Worm (Caenorhabditis elegans) whole organism, L4 larva: ENCODE results near the gene nhr-272.

Source experiments
- D1046.2 ChIP-seq: fragments of 200-800 bp; sonication (Bioruptor generic); IDR thresholded peaks from 2 replicates; pipeline ENCODE4 v1.3.6; 2022; ENCODE audit warnings: missing genetic modification characterization, missing compliant biosample characterization
- F10B5.3 ChIP-seq: sonication (generic microtip); optimal IDR thresholded peaks from 2 replicates; lab custom pipeline; 2016; ENCODE audit warnings: mild to moderate bottlenecking, missing genetic modification characterization, missing compliant biosample characterization
- F44E2.7 ChIP-seq: fragments of 200-800 bp; sonication (Bioruptor generic); IDR thresholded peaks from 2 replicates; pipeline ENCODE4 v2.1.2; 2022; ENCODE audit warnings: missing genetic modification characterization, missing compliant biosample characterization
- Y48G9A.11 ChIP-seq: fragments of 200-800 bp; sonication (Bioruptor generic); IDR thresholded peaks from 2 replicates; pipeline ENCODE4 v1.3.6; 2022; ENCODE audit warnings: missing genetic modification reagents, missing genetic modification characterization, missing compliant biosample characterization
- Y5F2A.4 ChIP-seq: fragments of 200-800 bp; sonication (Bioruptor generic); optimal IDR thresholded peaks from 2 replicates; lab custom pipeline; 2018; ENCODE audit warnings: mild to moderate bottlenecking, missing genetic modification characterization, missing compliant biosample characterization
- Y75B8A.6 ChIP-seq: fragments of 200-800 bp; sonication (Bioruptor generic); IDR thresholded peaks from 2 replicates; pipeline ENCODE4 v1.3.6; 2022; ENCODE audit warnings: missing genetic modification reagents, missing genetic modification characterization, missing compliant biosample characterization
- ZK337.2 ChIP-seq: fragments of 200-800 bp; sonication (Bioruptor generic); IDR thresholded peaks from 2 replicates; pipeline ENCODE4 v1.3.6; 2022; ENCODE audit warnings: missing genetic modification reagents, missing genetic modification characterization, missing compliant biosample characterization
- ZK546.5 ChIP-seq, 2 experiments: sonication (generic microtip); optimal IDR thresholded peaks; 2 replicates each; lab custom pipeline; 2017; ENCODE audit warnings: missing biosample characterization in 2 of 2, missing genetic modification characterization in 2 of 2
- aha-1 ChIP-seq: fragments of 150-350 bp; peaks from one replicate; lab custom pipeline; 2014; ENCODE audit warnings: missing biosample characterization, missing genetic modification characterization
- aly-2 ChIP-seq: sonication (generic microtip); optimal IDR thresholded peaks from 2 replicates; lab custom pipeline; 2018; ENCODE audit warnings: missing biosample characterization, missing genetic modification characterization
- attf-4 ChIP-seq: sonication (generic microtip); optimal IDR thresholded peaks from 3 replicates; lab custom pipeline; 2017; ENCODE audit warnings: missing biosample characterization, missing genetic modification characterization
- ceh-28 ChIP-seq: fragments of 150-350 bp; optimal IDR thresholded peaks from 2 replicates; lab custom pipeline; 2014; ENCODE audit warnings: missing biosample characterization, missing genetic modification reagents, missing genetic modification characterization
- ceh-32 ChIP-seq: sonication (generic microtip); optimal IDR thresholded peaks from 2 replicates; lab custom pipeline; 2016; ENCODE audit warnings: mild to moderate bottlenecking, missing genetic modification characterization, missing compliant biosample characterization; ENCODE audit not compliant: poor library complexity
- ceh-44 ChIP-seq: fragments of 200-800 bp; sonication (Bioruptor generic); IDR thresholded peaks from 2 replicates; pipeline ENCODE4 v1.3.6; 2022; ENCODE audit warnings: missing genetic modification reagents, missing genetic modification characterization, missing compliant biosample characterization
- ceh-62 ChIP-seq: sonication (generic microtip); optimal IDR thresholded peaks from 2 replicates; lab custom pipeline; 2017; ENCODE audit warnings: missing biosample characterization, missing genetic modification characterization
- ces-1 ChIP-seq: fragments of 150-350 bp; sonication (generic microtip); optimal IDR thresholded peaks from 4 replicates; lab custom pipeline; 2014; ENCODE audit warnings: missing biosample characterization, missing genetic modification reagents, missing genetic modification characterization
- cey-2 ChIP-seq: sonication (generic microtip); optimal IDR thresholded peaks from 3 replicates; lab custom pipeline; 2017; ENCODE audit warnings: missing genetic modification characterization, mild to moderate bottlenecking, missing compliant biosample characterization, antibody characterized with exemption, borderline replicate concordance; ENCODE audit not compliant: insufficient read depth
- daf-12 ChIP-seq: fragments of 150-350 bp; optimal IDR thresholded peaks from 2 replicates; lab custom pipeline; 2014; ENCODE audit warnings: missing biosample characterization, missing genetic modification reagents, missing genetic modification characterization
- daf-16 ChIP-seq, 3 experiments: sonication (generic microtip); optimal IDR thresholded peaks; 2 replicates each; lab custom pipeline; 2016 to 2017; ENCODE audit warnings: missing genetic modification characterization in 3 of 3, missing genetic modification reagents in 3 of 3, mild to moderate bottlenecking in 2 of 3, missing compliant biosample characterization in 2 of 3, missing biosample characterization in 1 of 3, moderate library complexity in 1 of 3
- daf-8 ChIP-seq: fragments of 200-800 bp; sonication (Bioruptor generic); IDR thresholded peaks from 2 replicates; pipeline ENCODE4 v1.3.6; 2022; ENCODE audit warnings: missing genetic modification characterization, missing compliant biosample characterization
- dmd-6 ChIP-seq: fragments of 200-800 bp; sonication (Bioruptor generic); IDR thresholded peaks from 2 replicates; pipeline ENCODE4 v1.3.6; 2022; ENCODE audit warnings: missing genetic modification reagents, missing genetic modification characterization, missing compliant biosample characterization
- dmd-9 ChIP-seq: fragments of 200-800 bp; sonication (Bioruptor generic); IDR thresholded peaks from 2 replicates; pipeline ENCODE4 v1.3.6; 2022; ENCODE audit warnings: missing genetic modification reagents, missing genetic modification characterization, missing compliant biosample characterization
- egl-27 ChIP-seq: sonication (generic microtip); optimal IDR thresholded peaks from 3 replicates; lab custom pipeline; 2017; ENCODE audit warnings: missing biosample characterization, missing genetic modification reagents, missing genetic modification characterization
- egl-43 ChIP-seq: fragments of 200-800 bp; sonication (Bioruptor generic); IDR thresholded peaks from 2 replicates; pipeline ENCODE4 v1.3.6; 2022; ENCODE audit warnings: missing genetic modification reagents, missing genetic modification characterization, missing compliant biosample characterization
- fkh-10 ChIP-seq: fragments of 150-350 bp; optimal IDR thresholded peaks from 2 replicates; lab custom pipeline; 2014; ENCODE audit warnings: missing biosample characterization, missing genetic modification reagents, missing genetic modification characterization
- fos-1 ChIP-seq: fragments of 150-350 bp; optimal IDR thresholded peaks from 2 replicates; lab custom pipeline; 2014; ENCODE audit warnings: missing biosample characterization, missing genetic modification characterization
- gei-8 ChIP-seq: fragments of 200-800 bp; sonication (Bioruptor generic); optimal IDR thresholded peaks from 2 replicates; lab custom pipeline; 2018; ENCODE audit warnings: mild to moderate bottlenecking, missing genetic modification characterization, missing compliant biosample characterization
- hlh-11 ChIP-seq: fragments of 200-800 bp; sonication (Bioruptor generic); optimal IDR thresholded peaks from 2 replicates; lab custom pipeline; 2018; ENCODE audit warnings: mild to moderate bottlenecking, missing genetic modification characterization, missing compliant biosample characterization
- hmg-1.1 ChIP-seq: fragments of 200-800 bp; sonication (Bioruptor generic); IDR thresholded peaks from 2 replicates; pipeline ENCODE4 v1.3.6; 2022; ENCODE audit warnings: missing genetic modification reagents, missing genetic modification characterization, missing compliant biosample characterization
- lin-1 ChIP-seq: fragments of 200-800 bp; sonication (Bioruptor generic); IDR thresholded peaks from 2 replicates; pipeline ENCODE4 v1.3.6; 2022; ENCODE audit warnings: missing genetic modification reagents, missing genetic modification characterization, missing compliant biosample characterization
- lin-13 ChIP-seq: fragments of 150-350 bp; optimal IDR thresholded peaks from 2 replicates; lab custom pipeline; 2014; ENCODE audit warnings: missing biosample characterization, missing genetic modification reagents, missing genetic modification characterization
- lin-38 ChIP-seq: fragments of 200-800 bp; sonication (Bioruptor generic); IDR thresholded peaks from 2 replicates; pipeline ENCODE4 v1.3.6; 2022; ENCODE audit warnings: missing genetic modification reagents, missing genetic modification characterization, missing compliant biosample characterization
- lir-3 ChIP-seq: sonication (generic microtip); optimal IDR thresholded peaks from 2 replicates; lab custom pipeline; 2016; ENCODE audit warnings: mild to moderate bottlenecking, missing genetic modification characterization, missing compliant biosample characterization
- madf-5 ChIP-seq, 2 experiments: fragments of 200-800 bp; sonication (Bioruptor generic); IDR thresholded peaks; 2 replicates each; pipeline ENCODE4 v1.3.6; 2022; ENCODE audit warnings: missing compliant biosample characterization in 2 of 2, missing genetic modification characterization in 2 of 2
- madf-9 ChIP-seq: fragments of 200-800 bp; sonication (Bioruptor generic); conservative IDR thresholded peaks from 2 replicates; pipeline ENCODE4 v1.3.6; 2022; ENCODE audit warnings: missing genetic modification reagents, missing genetic modification characterization, missing compliant biosample characterization
- mes-2 ChIP-seq: sonication (generic microtip); optimal IDR thresholded peaks from 2 replicates; lab custom pipeline; 2016; ENCODE audit warnings: missing genotype, mild to moderate bottlenecking, missing genetic modification characterization, missing compliant biosample characterization; ENCODE audit not compliant: poor library complexity, severe bottlenecking
- nhr-10 ChIP-seq: fragments of 150-350 bp; optimal IDR thresholded peaks from 2 replicates; lab custom pipeline; 2014; ENCODE audit warnings: missing biosample characterization, missing genetic modification characterization
- nhr-237 ChIP-seq: sonication (generic microtip); optimal IDR thresholded peaks from 2 replicates; lab custom pipeline; 2017; ENCODE audit warnings: missing biosample characterization, missing genetic modification characterization
- nhr-41 ChIP-seq: fragments of 200-800 bp; sonication (Bioruptor generic); IDR thresholded peaks from 2 replicates; pipeline ENCODE4 v1.3.6; 2022; ENCODE audit warnings: missing genetic modification reagents, missing genetic modification characterization, missing compliant biosample characterization
- nhr-48 ChIP-seq: sonication (generic microtip); optimal IDR thresholded peaks from 2 replicates; lab custom pipeline; 2016; ENCODE audit warnings: mild to moderate bottlenecking, missing genetic modification characterization, missing compliant biosample characterization
- php-3 ChIP-seq: fragments of 200-800 bp; sonication (Bioruptor generic); IDR thresholded peaks from 2 replicates; pipeline ENCODE4 v1.3.6; 2022; ENCODE audit warnings: missing genetic modification reagents, missing genetic modification characterization, missing compliant biosample characterization
- pqm-1 ChIP-seq: sonication (generic microtip); optimal IDR thresholded peaks from 2 replicates; lab custom pipeline; 2017; ENCODE audit warnings: missing biosample characterization, missing genetic modification characterization
- set-16 ChIP-seq: fragments of 200-800 bp; sonication (Bioruptor generic); IDR thresholded peaks from 2 replicates; pipeline ENCODE4 v1.3.6; 2022; ENCODE audit warnings: missing genetic modification reagents, missing genetic modification characterization, missing compliant biosample characterization
- snpc-1.2 ChIP-seq: fragments of 200-800 bp; sonication (Bioruptor generic); IDR thresholded peaks from 2 replicates; pipeline ENCODE4 v1.3.6; 2022; ENCODE audit warnings: missing genetic modification reagents, missing genetic modification characterization, missing compliant biosample characterization
- snpc-4 ChIP-seq: fragments of 150-350 bp; optimal IDR thresholded peaks from 2 replicates; lab custom pipeline; 2014; ENCODE audit warnings: missing biosample characterization, missing genetic modification characterization
- tag-97 ChIP-seq: fragments of 200-800 bp; sonication (Bioruptor generic); IDR thresholded peaks from 2 replicates; pipeline ENCODE4 v1.3.6; 2022; ENCODE audit warnings: missing genetic modification characterization, missing compliant biosample characterization
- tra-1 ChIP-seq: fragments of 200-800 bp; sonication (Bioruptor generic); IDR thresholded peaks from 2 replicates; pipeline ENCODE4 v1.3.6; 2022; ENCODE audit warnings: missing genetic modification reagents, missing genetic modification characterization, missing compliant biosample characterization
- vab-7 ChIP-seq: fragments of 200-800 bp; sonication (Bioruptor generic); IDR thresholded peaks from 2 replicates; pipeline ENCODE4 v1.3.6; 2022; ENCODE audit warnings: missing genetic modification reagents, missing genetic modification characterization, missing compliant biosample characterization
- zfp-2 ChIP-seq: sonication (generic microtip); optimal IDR thresholded peaks from 2 replicates; lab custom pipeline; 2016; ENCODE audit warnings: mild to moderate bottlenecking, missing genetic modification characterization, missing compliant biosample characterization
- zip-2 ChIP-seq: fragments of 150-350 bp; optimal IDR thresholded peaks from 2 replicates; lab custom pipeline; 2014; ENCODE audit warnings: missing biosample characterization, missing genetic modification characterization
- ztf-11 ChIP-seq: fragments of 150-350 bp; optimal IDR thresholded peaks from 2 replicates; lab custom pipeline; 2014; ENCODE audit warnings: missing biosample characterization, missing genetic modification characterization

nhr-272 gene

ce11 chrX:12664987-12665451 lies 39.6 kb downstream of the nhr-272 start (continued):
- peak; percentile 80 for TF ChIP-seq lin-38
- no peak for TF ChIP-seq zfp-2 (tag; lab: Kevin White, UChicago)
- TF ChIP-seq lin-13 (GFP tag; lab: Kevin White, UChicago): peak; percentile 20
- TF ChIP-seq tag-97 (GFP tag; lab: Robert Waterston, UW): 0 out of 2 replicates have a peak, but pooled peaks have one; percentile 45
- peak; percentile 94 for TF ChIP-seq ceh-44 (GFP tag; lab: Robert Waterston, UW)
- TF ChIP-seq lin-1: peak; percentile 91
- no peak for TF ChIP-seq attf-4 (tag; lab: Kevin White, UChicago)
- TF ChIP-seq aha-1: no peak
- peak; percentile 52; the same call in 1 of the 2 replicates for TF ChIP-seq set-16
- TF ChIP-seq nhr-10 (tag; lab: Kevin White, UChicago): peak; percentile 1
- peak; percentile 96 for TF ChIP-seq hmg-1.1 (GFP tag; lab: Robert Waterston, UW)
- TF ChIP-seq aly-2: no peak
- no peak for TF ChIP-seq ceh-28 (tag; lab: Kevin White, UChicago)
- TF ChIP-seq daf-12 (tag; lab: Kevin White, UChicago): no peak
- no peak for TF ChIP-seq ceh-32 (tag; lab: Kevin White, UChicago)
- TF ChIP-seq hlh-11 (tag; lab: Kevin White, UChicago): peak; percentile 77
- peak; percentile 76 for TF ChIP-seq madf-9 (GFP tag; lab: Robert Waterston, UW)
- peak; percentile 85 for TF ChIP-seq mes-2 (tag; lab: Kevin White, UChicago)
- peak; percentile 59 for TF ChIP-seq F10B5.3 (tag; lab: Kevin White, UChicago)
- no peak for TF ChIP-seq fkh-10 (GFP tag; lab: Kevin White, UChicago)
- peak; percentile 61; the same call in 1 of the 2 replicates for TF ChIP-seq dmd-9 (GFP tag; lab: Robert Waterston, UW)
- no peak for TF ChIP-seq snpc-4 (tag; lab: Kevin White, UChicago)
- peak; percentile 92 for TF ChIP-seq nhr-41
- peak; percentile 89 for TF ChIP-seq D1046.2 (GFP tag; lab: Robert Waterston, UW)
- TF ChIP-seq nhr-48: peak; percentile 82
- peak; percentile 80 to 82 for TF ChIP-seq daf-16 (GFP tag; optimal IDR thresholded peaks at IDR 0.05; lab: Kevin White, UChicago)
- peak; percentile 16 for TF ChIP-seq daf-16 (tag; optimal IDR thresholded peaks at IDR 0.05; lab: Kevin White, UChicago)
- peak; percentile 83 for TF ChIP-seq madf-5 (GFP tag; IDR thresholded peaks at IDR 0.05; lab: Robert Waterston, UW)
- TF ChIP-seq Y5F2A.4 (GFP tag; lab: Kevin White, UChicago): peak; percentile 65
- TF ChIP-seq Y48G9A.11: peak; percentile 77
- TF ChIP-seq fos-1 (tag; lab: Kevin White, UChicago): no peak
- TF ChIP-seq Y75B8A.6: peak; percentile 92
- peak; percentile 95 for TF ChIP-seq F44E2.7
- TF ChIP-seq cey-2: no peak
- peak; percentile 95 for TF ChIP-seq vab-7
- no peak for TF ChIP-seq pqm-1 (tag; lab: Kevin White, UChicago)
- no peak for TF ChIP-seq ces-1 (GFP tag; lab: Kevin White, UChicago)
- peak; percentile 84 for TF ChIP-seq ZK337.2 (GFP tag; lab: Robert Waterston, UW)
- peak; percentile 70 for TF ChIP-seq dmd-6
- peak; percentile 63 for TF ChIP-seq lir-3 (tag; lab: Kevin White, UChicago)
- peak; percentile 92 for TF ChIP-seq gei-8
- TF ChIP-seq daf-8 (GFP tag; lab: Robert Waterston, UW): 0 out of 2 replicates have a peak, but pooled peaks have one; percentile 73
- peak; percentile 76 for TF ChIP-seq php-3 (GFP tag; lab: Robert Waterston, UW)
- peak; percentile 99 for TF ChIP-seq egl-43 (GFP tag; lab: Robert Waterston, UW)
- TF ChIP-seq zip-2 (tag; lab: Kevin White, UChicago): peak; percentile 71
- TF ChIP-seq ZK546.5 (tag; optimal IDR thresholded peaks at IDR 0.05; lab: Kevin White, UChicago): no peak
- peak; percentile 88 for TF ChIP-seq tra-1 (GFP tag; lab: Robert Waterston, UW)
- TF ChIP-seq nhr-237 (tag; lab: Kevin White, UChicago): no peak
- peak; percentile 93 for TF ChIP-seq snpc-1.2
- no peak for TF ChIP-seq ceh-62 (tag; lab: Kevin White, UChicago)
- TF ChIP-seq egl-27: no peak
- no peak for TF ChIP-seq ztf-11
